Worm (Caenorhabditis elegans): ENCODE data around the gene fat-6.

DNA sequence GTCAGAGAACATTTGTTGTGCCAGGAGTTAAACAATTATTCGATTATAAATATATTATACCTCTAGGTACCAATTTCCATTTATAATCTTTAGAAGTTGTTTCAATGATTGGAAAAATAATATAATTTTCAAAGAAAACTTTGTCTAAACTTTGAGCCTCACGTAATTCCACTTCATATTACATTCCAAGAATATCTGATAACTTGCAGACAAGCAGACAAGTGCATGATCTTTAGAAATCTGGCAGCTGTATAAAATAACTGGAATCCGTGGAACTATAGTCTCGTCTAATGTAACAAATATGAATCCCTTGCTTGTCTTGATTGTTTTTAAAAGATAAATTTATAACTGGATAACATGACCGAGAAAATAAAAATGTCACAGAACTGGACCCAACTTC, 22.9 kb downstream of the fat-6 start:
- no peak for TF ChIP-seq hlh-1 (tag; optimal IDR thresholded peaks at IDR 0.05)
- TF ChIP-seq elt-3 (tag; optimal IDR thresholded peaks at IDR 0.05) = no peak
- TF ChIP-seq pha-4 (tag; optimal IDR thresholded peaks at IDR 0.05) = no peak
- TF ChIP-seq ztf-11 (tag; optimal IDR thresholded peaks at IDR 0.05) = no peak
- TF ChIP-seq unc-62 (GFP tag; optimal IDR thresholded peaks at IDR 0.05) = no peak
- TF ChIP-seq mep-1 (tag; optimal IDR thresholded peaks at IDR 0.05) = no peak

Measured in whole organism, mixed stage, embryonic.